Worm (Caenorhabditis elegans) whole organism, mixed stage, embryonic: Measurements from ENCODE around the gene Y40H7A.10.

Experiments used
- bed-3 ChIP-seq: fragments of 200-800 bp; sonication (Bioruptor generic); optimal IDR thresholded peaks from 3 replicates; lab custom pipeline; 2018; ENCODE audit warnings: mild to moderate bottlenecking, missing genetic modification characterization, moderate library complexity, missing compliant biosample characterization
- ceh-39 ChIP-seq: fragments of 150-350 bp; optimal IDR thresholded peaks from 2 replicates; lab custom pipeline; 2014; ENCODE audit warnings: missing biosample characterization, missing genetic modification characterization
- ceh-43 ChIP-seq: fragments of 200-800 bp; sonication (Bioruptor generic); optimal IDR thresholded peaks from 2 replicates; lab custom pipeline; 2018; ENCODE audit warnings: mild to moderate bottlenecking, missing genetic modification characterization, moderate library complexity, missing compliant biosample characterization
- ceh-83 ChIP-seq: fragments of 200-800 bp; sonication (Bioruptor generic); optimal IDR thresholded peaks from 2 replicates; lab custom pipeline; 2018; ENCODE audit warnings: mild to moderate bottlenecking, missing genetic modification characterization, missing compliant biosample characterization
- ces-1 ChIP-seq: fragments of 150-350 bp; optimal IDR thresholded peaks from 2 replicates; lab custom pipeline; 2014; ENCODE audit warnings: missing biosample characterization, missing genetic modification reagents, missing genetic modification characterization
- cnd-1 ChIP-seq: fragments of 200-800 bp; sonication (Bioruptor generic); optimal IDR thresholded peaks from 2 replicates; lab custom pipeline; 2018; ENCODE audit warnings: mild to moderate bottlenecking, missing genetic modification characterization, missing compliant biosample characterization
- drap-1 ChIP-seq: fragments of 200-800 bp; sonication (Bioruptor generic); optimal IDR thresholded peaks from 3 replicates; lab custom pipeline; 2018; ENCODE audit warnings: mild to moderate bottlenecking, missing genetic modification characterization, missing compliant biosample characterization
- elt-1 ChIP-seq: sonication (generic microtip); optimal IDR thresholded peaks from 2 replicates; lab custom pipeline; 2017; ENCODE audit warnings: missing genetic modification characterization, mild to moderate bottlenecking, missing compliant biosample characterization, antibody characterized with exemption, moderate library complexity, borderline replicate concordance; ENCODE audit not compliant: insufficient read depth
- elt-3 ChIP-seq: fragments of 150-350 bp; optimal IDR thresholded peaks from 2 replicates; lab custom pipeline; 2014; ENCODE audit warnings: missing biosample characterization, missing genetic modification characterization
- flh-1 ChIP-seq: fragments of 200-800 bp; sonication (Bioruptor generic); optimal IDR thresholded peaks from 2 replicates; lab custom pipeline; 2018; ENCODE audit warnings: mild to moderate bottlenecking, missing genetic modification characterization, moderate library complexity, missing compliant biosample characterization
- ham-2 ChIP-seq: fragments of 200-800 bp; sonication (Bioruptor generic); optimal IDR thresholded peaks from 2 replicates; lab custom pipeline; 2018; ENCODE audit warnings: mild to moderate bottlenecking, missing genetic modification characterization, missing compliant biosample characterization
- hlh-1 ChIP-seq: fragments of 150-350 bp; optimal IDR thresholded peaks from 2 replicates; lab custom pipeline; 2014; ENCODE audit warnings: missing biosample characterization, missing genetic modification reagents, missing genetic modification characterization
- lin-13 ChIP-seq: fragments of 150-350 bp; optimal IDR thresholded peaks from 2 replicates; lab custom pipeline; 2014; ENCODE audit warnings: missing biosample characterization, missing genetic modification characterization
- lin-32 ChIP-seq: fragments of 200-800 bp; sonication (Bioruptor generic); optimal IDR thresholded peaks from 2 replicates; lab custom pipeline; 2018; ENCODE audit warnings: mild to moderate bottlenecking, missing genetic modification characterization, missing compliant biosample characterization
- lsy-2 ChIP-seq: fragments of 150-350 bp; optimal IDR thresholded peaks from 2 replicates; lab custom pipeline; 2014; ENCODE audit warnings: missing biosample characterization, missing genetic modification characterization
- mab-5 ChIP-seq: fragments of 150-350 bp; optimal IDR thresholded peaks from 2 replicates; lab custom pipeline; 2014; ENCODE audit warnings: missing biosample characterization, missing genetic modification characterization
- mls-2 ChIP-seq: sonication (generic microtip); optimal IDR thresholded peaks from 2 replicates; lab custom pipeline; 2016; ENCODE audit warnings: mild to moderate bottlenecking, missing genetic modification characterization, moderate library complexity, missing compliant biosample characterization
- nhr-12 ChIP-seq: fragments of 150-350 bp; optimal IDR thresholded peaks from 2 replicates; lab custom pipeline; 2014; ENCODE audit warnings: missing biosample characterization, missing genetic modification characterization
- nhr-2 ChIP-seq: fragments of 150-350 bp; optimal IDR thresholded peaks from 2 replicates; lab custom pipeline; 2014; ENCODE audit warnings: missing biosample characterization, missing genetic modification characterization
- nhr-28 ChIP-seq: fragments of 150-350 bp; optimal IDR thresholded peaks from 2 replicates; lab custom pipeline; 2014; ENCODE audit warnings: missing biosample characterization, missing genetic modification characterization
- nhr-76 ChIP-seq: sonication (generic microtip); optimal IDR thresholded peaks from 2 replicates; lab custom pipeline; 2017; ENCODE audit warnings: missing biosample characterization, missing genetic modification characterization
- pha-4 ChIP-seq: fragments of 150-350 bp; optimal IDR thresholded peaks from 2 replicates; lab custom pipeline; 2018; ENCODE audit warnings: missing biosample characterization, missing genetic modification reagents, missing genetic modification characterization
- sem-2 ChIP-seq: fragments of 200-800 bp; sonication (Bioruptor generic); optimal IDR thresholded peaks from 2 replicates; lab custom pipeline; 2018; ENCODE audit warnings: mild to moderate bottlenecking, missing genetic modification characterization, missing compliant biosample characterization
- snpc-4 ChIP-seq: fragments of 150-350 bp; optimal IDR thresholded peaks from 2 replicates; lab custom pipeline; 2014; ENCODE audit warnings: missing biosample characterization, missing genetic modification characterization
- sptf-1 ChIP-seq: sonication (generic microtip); optimal IDR thresholded peaks from 2 replicates; lab custom pipeline; 2017; ENCODE audit warnings: mild to moderate bottlenecking, missing genetic modification characterization, moderate library complexity, missing compliant biosample characterization
- unc-120 ChIP-seq: sonication (generic microtip); optimal IDR thresholded peaks from 2 replicates; lab custom pipeline; 2017; ENCODE audit warnings: missing genetic modification characterization, missing compliant biosample characterization; ENCODE audit not compliant: poor library complexity, severe bottlenecking
- unc-39 ChIP-seq: fragments of 150-350 bp; optimal IDR thresholded peaks from 2 replicates; lab custom pipeline; 2014; ENCODE audit warnings: missing biosample characterization, missing genetic modification characterization
- unc-62 ChIP-seq: fragments of 150-350 bp; optimal IDR thresholded peaks from 2 replicates; lab custom pipeline; 2014; ENCODE audit warnings: missing biosample characterization, missing genetic modification reagents, missing genetic modification characterization
- zip-8 ChIP-seq: fragments of 150-350 bp; optimal IDR thresholded peaks from 2 replicates; lab custom pipeline; 2014; ENCODE audit warnings: missing biosample characterization, missing genetic modification characterization
- ztf-11 ChIP-seq: fragments of 150-350 bp; optimal IDR thresholded peaks from 2 replicates; lab custom pipeline; 2014; ENCODE audit warnings: missing biosample characterization, missing genetic modification characterization

Gene Y40H7A.10

DNA sequence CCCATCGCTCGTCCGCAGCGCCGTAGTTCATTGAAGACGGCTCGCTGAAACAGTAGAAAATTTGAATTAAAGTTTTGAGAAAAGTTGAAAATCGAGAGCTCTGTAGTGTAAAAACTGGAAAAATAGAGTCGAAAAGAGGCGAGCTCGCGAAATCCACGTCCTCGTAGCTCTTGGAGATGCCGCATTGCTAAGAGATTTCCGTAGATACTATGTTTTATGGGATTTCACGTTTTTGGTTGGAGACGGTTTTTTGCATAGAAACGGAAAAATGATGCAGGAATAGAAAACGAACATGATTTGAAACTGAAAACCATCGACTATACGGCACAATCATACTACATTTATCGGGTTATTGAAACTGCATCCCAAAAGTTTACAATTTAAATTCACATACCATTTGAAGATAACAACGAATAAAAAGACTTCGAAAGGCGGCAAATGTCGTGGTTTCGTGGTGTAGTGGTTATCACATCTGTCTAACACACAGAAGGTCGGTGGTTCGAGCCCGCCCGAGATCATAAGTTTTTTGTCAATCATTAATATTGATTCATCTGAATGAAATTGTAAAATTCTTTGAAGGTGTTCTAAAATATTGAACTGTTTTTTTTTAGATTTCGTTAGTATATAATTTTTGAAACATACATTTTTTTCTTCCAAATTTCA is 19.7 kb upstream of the Y40H7A.10 start, which contains the start of gene pkd-2:
pkd-2 (minus strand) TSS at position 51 of the 663 bp plus-strand sequence.
- TF ChIP-seq mls-2 (tag; lab: Kevin White, UChicago) (no peak), nhr-2 (tag; lab: Kevin White, UChicago) (no peak)

- TF ChIP-seq sem-2 (GFP tag; lab: Kevin White, UChicago) (no peak), zip-8 (peak; percentile 29)
Measured at ce11 chrIV:15234272-15234671, 18.9 kb upstream of the Y40H7A.10 start.

ce11 chrIV:15220253-15220652 is 4.9 kb upstream of the Y40H7A.10 start, which contains the start of gene Y40H7A.11:
Gene Y40H7A.11 (minus strand): TSS chrIV:15220353.
- TF ChIP-seq sem-2 (GFP tag; lab: Kevin White, UChicago) (no peak), ham-2 (no peak), bed-3 (GFP tag; lab: Kevin White, UChicago) (no peak), lin-32 (no peak), elt-3 (tag; lab: Kevin White, UChicago) (no peak), ceh-83 (GFP tag; lab: Kevin White, UChicago) (no peak), pha-4 (tag; lab: Kevin White, UChicago) (no peak), ceh-43 (GFP tag; lab: Kevin White, UChicago) (no peak)

DNA sequence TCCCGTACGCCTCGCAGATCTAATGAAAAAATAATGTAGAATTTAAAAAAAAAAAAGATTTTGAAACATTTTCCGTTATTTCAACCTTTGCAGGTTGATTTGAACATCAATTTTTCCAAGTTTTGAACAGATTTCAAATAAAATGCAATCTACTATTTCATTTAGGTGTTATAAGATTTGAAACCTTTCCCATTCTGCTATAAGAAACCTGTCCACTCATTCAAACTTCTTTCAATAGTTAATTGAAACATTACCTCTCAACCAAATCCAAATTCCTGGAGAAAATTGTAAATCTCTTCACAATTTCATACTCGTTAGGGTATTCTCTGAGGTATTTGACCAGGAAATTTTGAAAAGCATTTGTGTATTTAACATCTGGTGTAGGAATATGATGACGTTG is 703 bp downstream of the Y40H7A.10 start:
- TF ChIP-seq ztf-11 = no peak

DNA sequence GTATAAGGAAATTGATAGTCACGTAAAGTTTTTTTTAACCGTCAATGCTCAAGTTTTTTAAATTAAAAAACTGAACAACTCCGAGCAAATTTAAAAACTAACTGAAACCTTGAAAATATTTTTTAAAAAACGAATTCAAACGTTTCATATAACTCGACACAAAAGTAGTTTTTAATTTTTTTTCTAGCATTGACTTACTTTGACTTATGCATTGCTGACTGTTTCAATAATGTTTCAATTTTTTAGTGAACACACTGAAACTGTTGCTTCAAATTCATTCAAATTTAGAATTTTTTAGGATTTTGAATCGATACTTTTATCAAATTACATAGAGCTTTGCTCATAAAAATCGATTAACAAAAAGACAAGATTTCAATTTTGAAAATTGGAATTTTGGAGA is 4.9 kb downstream of the Y40H7A.10 start:
- TF ChIP-seq cnd-1 (tag; lab: Kevin White, UChicago) (no peak), ceh-39 (no peak), nhr-28 (no peak), drap-1 (no peak), flh-1 (GFP tag; lab: Kevin White, UChicago) (no peak), zip-8 (no peak), hlh-1 (tag; lab: Kevin White, UChicago) (no peak), unc-120 (tag; lab: Kevin White, UChicago) (no peak), bed-3 (GFP tag; lab: Kevin White, UChicago) (no peak)

DNA sequence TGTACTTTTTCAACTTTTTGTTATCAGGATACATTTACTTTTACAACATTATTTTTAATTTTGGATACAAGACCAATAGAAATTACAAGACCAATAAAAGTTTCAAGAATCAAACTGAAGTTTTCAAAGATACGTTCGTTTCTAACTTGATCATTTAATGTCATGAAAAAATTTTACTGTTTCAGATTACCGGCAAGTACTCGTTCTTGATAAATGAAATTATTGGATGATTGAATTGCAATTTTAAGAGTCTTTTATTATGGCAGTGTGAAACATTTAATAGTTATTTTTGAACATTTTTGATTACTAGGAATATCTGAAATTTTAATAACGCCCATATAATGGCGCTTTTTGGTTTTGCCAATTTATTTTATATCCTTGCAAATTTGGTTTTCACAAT is 8.7 kb downstream of the Y40H7A.10 start:
- no peak for TF ChIP-seq ham-2
- TF ChIP-seq mab-5 (tag; lab: Kevin White, UChicago) = no peak
- no peak for TF ChIP-seq sem-2 (GFP tag; lab: Kevin White, UChicago)
- TF ChIP-seq unc-62 (GFP tag; lab: Kevin White, UChicago) = no peak
- no peak for TF ChIP-seq elt-3 (tag; lab: Kevin White, UChicago)
- no peak for TF ChIP-seq unc-39
- TF ChIP-seq nhr-76 (tag; lab: Kevin White, UChicago) = no peak
- no peak for TF ChIP-seq sptf-1 (tag; lab: Kevin White, UChicago)
- TF ChIP-seq nhr-12 (tag; lab: Kevin White, UChicago) = no peak
- TF ChIP-seq pha-4 (tag; lab: Kevin White, UChicago) = no peak
- TF ChIP-seq mls-2 (tag; lab: Kevin White, UChicago) = no peak
- no peak for TF ChIP-seq drap-1
- TF ChIP-seq cnd-1 (tag; lab: Kevin White, UChicago) = no peak
- TF ChIP-seq lsy-2 = no peak
- TF ChIP-seq elt-1 (tag; lab: Kevin White, UChicago) = no peak
- TF ChIP-seq ces-1 (GFP tag; lab: Kevin White, UChicago) = no peak
- no peak for TF ChIP-seq lin-13 (tag; lab: Kevin White, UChicago)
- no peak for TF ChIP-seq zip-8
- no peak for TF ChIP-seq lin-32
- TF ChIP-seq snpc-4 (tag; lab: Kevin White, UChicago) = no peak
